Fruit fly (Drosophila melanogaster): ENCODE results near the gene CG5768.

The CG5768 gene

dm6 chr3R:24375561-24375960, 14.6 kb downstream of the CG5768 start, which contains the start of gene CG17781:
Gene CG17781, minus strand, starts transcription at chr3R:24375661.
- TF ChIP-seq foxo (GFP tag; optimal IDR thresholded peaks at IDR 0.05) (no peak), pan (optimal IDR thresholded peaks at IDR 0.05) (no peak), jim (GFP tag; optimal IDR thresholded peaks at IDR 0.05) (no peak), CrebA (GFP tag; optimal IDR thresholded peaks at IDR 0.05; ENCODE audit: borderline replicate concordance) (no peak), Hnf4 (GFP tag; optimal IDR thresholded peaks at IDR 0.05) (no peak), dl (GFP tag; optimal IDR thresholded peaks at IDR 0.05; ENCODE audit: insufficient read depth in 1 of 2, partially characterized antibody in 2 of 2) (no peak), Jra (GFP tag; optimal IDR thresholded peaks at IDR 0.05) (no peak), CG9705 (GFP tag; optimal IDR thresholded peaks at IDR 0.05) (no peak)

dm6 chr3R:24372662-24373061, 17.5 kb downstream of the CG5768 start, which contains the start of gene CG17782:
Gene CG17782, minus strand, starts transcription at chr3R:24372762.
- TF ChIP-seq N (GFP tag; optimal IDR thresholded peaks at IDR 0.05) (no peak), rgr (GFP tag; optimal IDR thresholded peaks at IDR 0.05) (no peak), tai (GFP tag; optimal IDR thresholded peaks at IDR 0.05) (no peak), dl (GFP tag; optimal IDR thresholded peaks at IDR 0.05; ENCODE audit: insufficient read depth in 1 of 2, partially characterized antibody in 2 of 2) (no peak), pan (optimal IDR thresholded peaks at IDR 0.05) (no peak), Hr78 (GFP tag; optimal IDR thresholded peaks at IDR 0.05) (no peak), ey (GFP tag; optimal IDR thresholded peaks at IDR 0.05) (no peak), Dfd (GFP tag; optimal IDR thresholded peaks at IDR 0.05) (no peak), GATAd (GFP tag; optimal IDR thresholded peaks at IDR 0.05) (no peak), CG32264 (GFP tag; optimal IDR thresholded peaks at IDR 0.05) (no peak), Hnf4 (GFP tag; optimal IDR thresholded peaks at IDR 0.05) (no peak), sage (GFP tag; optimal IDR thresholded peaks at IDR 0.05) (no peak), HLH106 (tag; optimal IDR thresholded peaks at IDR 0.05) (no peak)

DNA sequence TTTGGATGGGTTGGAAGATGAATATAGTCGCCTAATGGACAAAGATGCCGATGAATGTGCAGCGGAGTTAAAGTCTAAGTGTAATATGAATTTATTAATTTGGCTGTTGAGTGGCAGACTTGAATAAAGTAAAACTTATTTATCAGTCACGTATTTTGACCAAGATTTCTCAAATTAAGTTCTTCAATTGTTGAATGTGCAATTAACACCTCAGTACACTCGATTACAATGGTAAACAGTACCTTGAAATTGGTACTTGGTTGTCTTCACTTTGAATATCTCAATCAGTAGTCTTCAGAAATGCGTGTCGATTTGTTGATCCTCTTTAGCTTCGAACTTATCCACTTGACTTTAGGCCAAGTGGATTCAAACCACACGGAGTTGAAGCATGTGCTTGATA, 20.9 kb downstream of the CG5768 start, which contains the start of gene CG13614:
Gene CG13614 (plus strand): TSS at position 301 of the 400 bp plus-strand sequence.
- TF ChIP-seq lola (GFP tag; optimal IDR thresholded peaks at IDR 0.05) (no peak), Abd-B (GFP tag; optimal IDR thresholded peaks at IDR 0.05) (no peak), Hr78 (GFP tag; optimal IDR thresholded peaks at IDR 0.05) (no peak), Mio (GFP tag; optimal IDR thresholded peaks at IDR 0.05) (no peak)

DNA sequence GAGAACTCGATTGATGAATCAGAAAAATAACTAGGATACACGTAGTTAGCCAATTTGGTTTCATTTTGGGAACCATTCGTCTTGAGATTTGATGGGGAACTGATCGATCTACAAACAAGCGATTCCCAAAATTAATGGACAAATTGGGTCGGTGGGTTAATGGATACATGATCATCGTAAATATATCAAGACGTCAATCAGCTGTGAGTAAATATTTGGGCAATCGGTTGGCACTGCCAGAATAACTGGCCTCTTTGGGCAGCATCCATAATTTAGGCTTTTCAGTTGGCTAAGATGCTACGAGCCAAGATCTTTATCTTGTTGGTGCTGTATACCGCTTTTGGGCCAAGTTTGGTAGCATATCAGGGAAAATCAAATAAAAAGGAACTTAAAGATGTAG, 22.1 kb downstream of the CG5768 start, which contains the start of the genes CG42812 and CG33341:
Gene CG42812 (minus strand): TSS at position 101 of the 400 bp plus-strand sequence.
Gene CG33341 (plus strand): TSS at position 295 of the 400 bp plus-strand sequence.
- TF ChIP-seq Jra (GFP tag; optimal IDR thresholded peaks at IDR 0.05) (no peak), Mio (GFP tag; optimal IDR thresholded peaks at IDR 0.05) (no peak), Dfd (GFP tag; optimal IDR thresholded peaks at IDR 0.05) (no peak), Vsx2 (GFP tag; optimal IDR thresholded peaks at IDR 0.05; ENCODE audit: partially characterized antibody) (no peak)

dm6 chr3R:24367120-24367519, 23.0 kb downstream of the CG5768 start, which contains the start of gene CG42811:
Gene CG42811, minus strand, starts transcription at chr3R:24367220.
- TF ChIP-seq dl (GFP tag; optimal IDR thresholded peaks at IDR 0.05; ENCODE audit: insufficient read depth in 1 of 2, partially characterized antibody in 2 of 2), result no peak
- TF ChIP-seq pan (optimal IDR thresholded peaks at IDR 0.05), result no peak
- no peak for TF ChIP-seq Hr78 (GFP tag; optimal IDR thresholded peaks at IDR 0.05)
- no peak for TF ChIP-seq Myc (optimal IDR thresholded peaks at IDR 0.05)
- TF ChIP-seq psq (GFP tag; optimal IDR thresholded peaks at IDR 0.05), result no peak
- no peak for TF ChIP-seq brk (GFP tag; optimal IDR thresholded peaks at IDR 0.05)
- TF ChIP-seq CrebA (GFP tag; optimal IDR thresholded peaks at IDR 0.05; ENCODE audit: borderline replicate concordance), result no peak
- no peak for TF ChIP-seq Hnf4 (GFP tag; optimal IDR thresholded peaks at IDR 0.05)
- no peak for TF ChIP-seq OdsH (GFP tag; optimal IDR thresholded peaks at IDR 0.05)
- no peak for TF ChIP-seq CG32264 (GFP tag; optimal IDR thresholded peaks at IDR 0.05)
- TF ChIP-seq dmrt93B (GFP tag; optimal IDR thresholded peaks at IDR 0.05), result no peak
- no peak for TF ChIP-seq sage (GFP tag; optimal IDR thresholded peaks at IDR 0.05)
- no peak for TF ChIP-seq Abd-B (GFP tag; optimal IDR thresholded peaks at IDR 0.05)
- no peak for TF ChIP-seq rgr (GFP tag; optimal IDR thresholded peaks at IDR 0.05)

dm6 chr3R:24364880-24365604, 25.1 kb downstream of the CG5768 start, which contains the start of the genes CG17784 and CG13613:
Gene CG17784, minus strand, starts transcription at chr3R:24364980.
Gene CG13613, plus strand, starts transcription at chr3R:24365554.
- no peak for TF ChIP-seq Hr78 (GFP tag; optimal IDR thresholded peaks at IDR 0.05)
- no peak for TF ChIP-seq Hr83 (GFP tag; optimal IDR thresholded peaks at IDR 0.05; ENCODE audit: poor library complexity, severe bottlenecking)
- no peak for TF ChIP-seq Dfd (GFP tag; optimal IDR thresholded peaks at IDR 0.05)
- TF ChIP-seq GATAd (GFP tag; optimal IDR thresholded peaks at IDR 0.05), result no peak
